Fruit fly (Drosophila melanogaster) whole organism: ENCODE measurements around the gene CG1638.

Source experiments
- CG8478 ChIP-seq: fragments of >200 bp; optimal IDR thresholded peaks from 2 replicates; lab custom pipeline; 2018; ENCODE audit warnings: inconsistent platforms
- Dll ChIP-seq: fragments of >200 bp; optimal IDR thresholded peaks from 2 replicates; lab custom pipeline; 2017
- EcR ChIP-seq, 2 experiments: fragments of >200 bp; optimal IDR thresholded peaks; 2 replicates each; lab custom pipeline; 2017; ENCODE audit warnings: missing biosample characterization in 2 of 2, missing genetic modification characterization in 2 of 2, missing genetic modification reagents in 2 of 2
- pan ChIP-seq: fragments of >200 bp; optimal IDR thresholded peaks from 2 replicates; lab custom pipeline; 2017
- psq ChIP-seq: fragments of >200 bp; optimal IDR thresholded peaks from 2 replicates; lab custom pipeline; 2017
- usp ChIP-seq: fragments of >200 bp; optimal IDR thresholded peaks from 2 replicates; lab custom pipeline; 2017; ENCODE audit warnings: missing biosample characterization, missing genetic modification characterization, mixed read lengths

The CG1638 gene

DNA sequence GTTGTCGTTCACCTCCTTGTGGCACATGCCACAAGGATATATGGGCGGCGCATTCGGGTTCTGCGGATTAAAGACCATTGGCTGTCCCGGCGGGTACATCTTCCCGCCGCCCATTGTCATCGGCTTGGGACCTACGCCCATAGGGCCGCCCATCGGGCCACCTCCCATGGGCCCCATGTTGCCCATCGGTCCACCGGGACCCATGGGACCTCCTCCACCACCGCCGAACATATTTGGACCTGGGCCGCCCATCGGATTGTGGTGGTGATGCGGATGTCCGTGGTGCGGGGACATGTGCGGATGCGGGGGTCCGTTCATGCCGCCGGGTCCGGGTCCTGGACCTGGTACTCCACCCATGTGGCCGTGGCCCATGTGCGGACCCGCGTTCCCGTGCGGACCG lies 13.0 kb upstream of the CG1638 start:
- TF ChIP-seq EcR (GFP tag; optimal IDR thresholded peaks at IDR 0.05; lab: Kevin White, UChicago): no peak
- TF ChIP-seq Dll (lab: Kevin White, UChicago): no peak
- no peak for TF ChIP-seq CG8478
- TF ChIP-seq pan (lab: Kevin White, UChicago): no peak
- TF ChIP-seq psq (lab: Kevin White, UChicago): no peak
- TF ChIP-seq usp (GFP tag; lab: Kevin White, UChicago): no peak

DNA sequence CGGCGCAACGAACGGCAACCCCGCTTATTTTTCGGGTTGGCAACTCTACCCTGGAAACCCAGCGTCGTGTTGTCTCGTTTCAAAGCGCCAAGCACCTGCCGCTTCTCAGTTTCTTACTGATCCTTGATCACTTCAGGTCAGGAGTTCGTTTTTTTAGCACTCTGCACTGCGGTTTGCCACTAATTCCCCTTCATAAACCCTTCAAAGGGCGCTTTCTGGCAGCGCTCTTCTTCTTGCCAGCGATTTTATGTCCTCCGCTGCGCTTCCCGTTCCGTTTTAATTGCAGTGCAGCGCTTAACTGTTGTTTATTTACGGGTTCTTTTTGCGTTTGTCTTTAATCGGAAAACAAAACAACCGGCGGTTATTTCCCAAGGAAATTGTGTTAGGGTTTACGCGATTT lies 10.3 kb upstream of the CG1638 start:
- no peak for TF ChIP-seq usp (GFP tag; lab: Kevin White, UChicago)
- peak; percentile 57 for TF ChIP-seq Dll (lab: Kevin White, UChicago)

DNA sequence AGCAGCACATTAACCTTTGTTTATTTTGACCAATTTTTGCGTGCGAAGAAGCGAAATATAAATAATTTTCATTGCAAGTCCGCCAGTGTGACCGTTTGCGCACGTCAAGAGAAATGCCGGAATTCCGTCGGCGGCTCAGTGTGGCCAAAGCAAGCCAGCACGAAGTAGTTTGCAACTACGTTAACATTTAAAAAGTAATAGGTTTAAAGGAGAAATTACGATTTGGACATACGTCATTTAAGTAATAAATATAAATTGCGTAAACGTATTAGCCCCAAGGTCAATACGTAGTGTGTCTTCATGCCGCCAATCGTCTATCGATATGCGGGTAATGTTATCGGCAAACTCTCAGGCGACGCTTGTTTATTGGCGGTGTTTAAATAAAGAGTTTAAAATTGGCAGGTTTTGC lies 9.8 kb upstream of the CG1638 start, which contains the start of the genes pygo and rod:
Gene pygo, minus strand, starts transcription at position 114 of the 409 bp plus-strand sequence.
Gene rod, plus strand, starts transcription at position 366 of the 409 bp plus-strand sequence.
- TF ChIP-seq pan (lab: Kevin White, UChicago) (no peak), Dll (lab: Kevin White, UChicago) (no peak)

DNA sequence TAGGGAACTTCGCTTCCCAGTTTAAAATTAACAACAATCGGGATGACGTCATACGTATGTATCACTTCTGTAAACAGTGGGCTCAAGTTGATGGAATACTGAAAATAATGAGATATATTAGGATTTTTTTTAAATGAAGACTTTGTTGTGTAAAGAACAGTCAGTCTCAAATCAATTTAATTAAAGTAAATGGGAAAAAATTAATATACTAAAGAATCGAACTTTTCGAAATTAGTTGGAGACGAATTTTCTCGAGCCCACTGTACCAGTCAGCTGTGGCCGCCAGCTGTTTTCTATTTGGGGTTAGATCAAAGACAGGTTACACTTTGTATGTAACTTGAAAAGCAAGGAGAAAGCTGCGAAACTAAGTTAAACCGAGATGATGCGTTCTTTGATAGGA lies 2.0 kb upstream of the CG1638 start, which contains the start of gene CG1635:
Gene CG1635, plus strand, starts transcription at position 300 of the 400 bp plus-strand sequence.
- TF ChIP-seq pan (lab: Kevin White, UChicago): no peak
- TF ChIP-seq usp (GFP tag; lab: Kevin White, UChicago): no peak
- TF ChIP-seq CG8478: no peak

DNA sequence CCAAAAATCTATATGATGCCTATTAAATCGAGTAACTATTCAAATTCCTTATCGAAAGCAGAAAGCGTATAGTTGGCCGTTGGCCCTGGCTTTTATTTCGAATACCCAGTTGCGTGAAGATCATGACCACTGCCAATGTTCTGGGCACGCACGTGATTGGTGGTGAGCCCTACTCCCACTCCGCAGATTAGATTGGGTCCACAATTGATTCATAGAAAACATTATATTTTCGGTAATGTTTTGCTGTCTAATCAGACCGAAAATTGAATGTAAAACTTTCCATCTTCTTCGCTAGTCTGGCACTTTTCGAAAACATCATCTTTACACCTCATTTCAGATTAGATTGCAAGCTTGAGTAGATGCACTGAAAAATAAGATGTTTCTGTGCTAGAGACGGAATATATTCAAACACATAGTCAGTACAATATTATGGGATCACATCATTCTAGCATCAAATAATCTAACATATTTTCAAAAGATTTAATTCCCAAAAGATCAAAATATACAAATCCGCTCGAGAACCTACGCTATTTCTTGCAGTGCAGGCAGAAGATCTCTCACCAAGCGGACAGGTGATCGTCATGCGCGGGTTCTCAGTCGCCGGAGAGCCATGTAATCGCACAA lies 2.0 kb downstream of the CG1638 start, which contains the start of gene CG1774:
Gene CG1774, plus strand, starts transcription at position 548 of the 624 bp plus-strand sequence.
- TF ChIP-seq pan (lab: Kevin White, UChicago): no peak
- no peak for TF ChIP-seq usp (GFP tag; lab: Kevin White, UChicago)
- no peak for TF ChIP-seq psq (lab: Kevin White, UChicago)
- TF ChIP-seq EcR (GFP tag; optimal IDR thresholded peaks at IDR 0.05; lab: Kevin White, UChicago): no peak
- no peak for TF ChIP-seq Dll (lab: Kevin White, UChicago)
- TF ChIP-seq CG8478: no peak

DNA sequence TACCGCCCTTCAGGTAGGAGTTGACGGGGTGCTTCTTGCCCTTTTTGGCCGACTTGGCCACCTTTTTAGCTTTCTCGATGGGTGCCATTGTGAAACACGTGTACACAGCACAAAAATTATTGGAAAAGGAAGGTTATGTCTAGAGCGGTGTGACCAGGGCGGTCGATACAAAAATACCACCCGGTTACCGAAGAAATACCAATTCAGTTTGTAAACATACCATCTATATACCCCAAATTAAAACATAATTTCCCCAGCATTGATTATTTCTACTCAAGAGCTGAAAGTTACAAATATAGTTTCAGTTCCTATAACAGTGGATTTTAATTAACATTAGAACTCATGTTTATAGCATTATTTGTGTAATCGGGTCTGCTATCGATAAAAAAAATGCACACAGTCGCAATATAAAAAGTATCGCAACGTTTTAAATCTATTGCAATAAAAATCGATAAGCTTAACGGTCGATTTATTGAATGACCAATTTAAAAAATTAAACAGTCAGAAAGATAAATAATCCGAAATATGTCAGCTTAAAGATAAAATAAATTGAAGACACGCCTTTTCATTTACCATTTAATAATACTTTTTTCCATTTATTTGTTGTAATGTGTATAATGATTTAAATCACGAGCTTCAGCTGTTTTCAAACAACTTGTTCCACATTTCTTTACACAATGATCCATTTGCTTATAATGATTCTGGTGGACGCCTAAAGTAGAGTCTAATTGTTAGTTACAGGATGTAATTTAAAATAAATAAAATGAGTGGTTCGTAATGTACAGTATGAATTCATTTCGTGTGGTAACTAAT lies 5.9 kb downstream of the CG1638 start, which contains the start of gene RpL6:
Gene RpL6, minus strand, starts transcription at position 134 of the 813 bp plus-strand sequence.
- TF ChIP-seq pan (lab: Kevin White, UChicago): no peak
- no peak for TF ChIP-seq EcR (GFP tag; optimal IDR thresholded peaks at IDR 0.05; lab: Kevin White, UChicago)
- no peak for TF ChIP-seq Dll (lab: Kevin White, UChicago)
- no peak for TF ChIP-seq usp (GFP tag; lab: Kevin White, UChicago)
- TF ChIP-seq CG8478: no peak
- TF ChIP-seq psq (lab: Kevin White, UChicago): no peak

DNA sequence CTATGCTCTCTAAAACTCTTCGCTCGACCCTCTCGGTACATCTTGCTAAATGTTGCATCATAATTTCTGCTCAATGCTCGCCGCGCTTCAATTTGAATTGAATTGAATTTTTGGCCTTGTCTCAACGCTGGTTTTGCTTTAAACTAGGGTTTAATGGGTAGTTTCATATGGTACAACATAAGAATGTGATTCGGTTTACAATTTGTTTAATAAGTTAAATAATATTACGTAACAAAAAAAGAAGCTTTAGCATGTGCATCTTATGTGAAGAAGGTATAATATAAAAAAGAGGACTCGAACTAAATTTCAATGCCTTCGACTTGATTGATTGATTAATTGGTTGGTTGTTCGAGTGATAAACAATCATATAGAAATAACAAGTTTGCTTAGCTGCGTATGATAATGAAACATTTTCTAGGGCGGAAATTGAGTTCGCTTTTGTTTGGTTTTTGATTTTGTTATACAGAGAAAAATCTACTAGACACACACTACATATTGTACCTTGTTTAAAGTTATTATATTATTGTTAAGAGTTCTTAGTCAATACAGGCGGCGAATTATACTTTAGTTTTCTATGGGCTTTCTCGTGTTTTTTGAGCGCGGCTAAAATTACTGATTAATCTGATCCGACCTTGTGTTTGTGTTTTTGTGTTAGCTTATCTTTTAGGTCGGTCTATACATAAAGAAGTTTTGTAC lies 7.5 kb downstream of the CG1638 start:
- TF ChIP-seq usp (GFP tag; lab: Kevin White, UChicago) (no peak), pan (lab: Kevin White, UChicago) (peak; percentile 21), Dll (lab: Kevin White, UChicago) (no peak)

DNA sequence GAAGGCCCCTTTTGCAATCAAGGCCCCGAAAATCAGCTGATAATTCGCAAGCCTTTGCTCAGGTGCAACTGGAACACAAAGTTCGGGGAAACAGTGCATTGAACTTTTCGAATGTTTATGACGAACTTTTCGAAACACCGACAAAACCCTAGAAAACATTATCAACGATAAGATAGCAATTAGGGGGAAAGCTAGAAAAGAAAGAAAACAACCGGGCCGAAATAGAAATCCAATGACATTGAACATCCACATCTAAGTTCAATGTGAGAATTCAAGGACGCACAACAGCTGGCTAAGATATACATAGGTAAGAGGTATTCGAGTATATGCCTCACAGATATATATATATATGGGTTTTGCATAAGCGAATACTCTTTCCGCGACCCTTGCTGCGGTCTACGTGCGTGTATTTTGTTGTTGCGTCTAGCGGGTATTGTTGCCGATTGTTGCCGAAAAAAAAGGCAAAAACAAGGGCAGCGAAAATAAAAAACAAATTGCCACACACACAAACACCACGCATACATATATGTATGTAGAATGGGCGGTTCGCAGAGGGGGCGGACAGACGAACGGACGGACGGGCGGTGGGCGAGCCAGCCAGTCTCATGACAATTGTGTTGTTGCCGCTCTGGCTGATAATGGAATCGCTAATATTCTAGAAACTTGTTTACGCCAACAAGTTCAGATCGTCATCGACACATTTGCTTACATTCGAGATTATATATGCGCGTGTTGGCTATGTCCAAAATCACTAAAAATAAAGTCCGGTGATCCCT lies 9.3 kb downstream of the CG1638 start:
- TF ChIP-seq psq (lab: Kevin White, UChicago) (no peak), Dll (lab: Kevin White, UChicago) (no peak), CG8478 (no peak), usp (GFP tag; lab: Kevin White, UChicago) (no peak), EcR (GFP tag; optimal IDR thresholded peaks at IDR 0.05; lab: Kevin White, UChicago) (no peak), pan (lab: Kevin White, UChicago) (no peak)

DNA sequence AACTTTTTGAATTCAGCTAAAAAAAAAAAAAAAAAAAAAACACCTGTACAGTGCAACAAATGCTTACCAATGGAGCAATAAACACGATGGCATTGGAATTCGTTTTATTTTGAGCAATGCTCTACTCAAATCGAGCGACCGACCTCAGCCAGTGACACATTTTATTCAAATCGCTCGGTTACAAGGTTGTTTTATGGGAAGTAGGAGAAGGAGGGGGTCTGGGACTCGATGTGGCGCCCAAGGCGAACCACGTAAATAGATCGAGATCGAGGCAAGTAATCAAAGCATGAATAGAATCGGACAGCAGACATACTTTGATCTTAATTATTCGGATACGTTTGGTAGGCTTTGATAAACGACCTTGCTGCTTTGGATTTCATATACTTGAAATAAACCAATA lies 12.9 kb downstream of the CG1638 start:
- no peak for TF ChIP-seq CG8478
- no peak for TF ChIP-seq Dll (lab: Kevin White, UChicago)
- TF ChIP-seq usp (GFP tag; lab: Kevin White, UChicago): no peak
- no peak for TF ChIP-seq pan (lab: Kevin White, UChicago)
- no peak for TF ChIP-seq EcR (GFP tag; optimal IDR thresholded peaks at IDR 0.05; lab: Kevin White, UChicago)
- no peak for TF ChIP-seq psq (lab: Kevin White, UChicago)

DNA sequence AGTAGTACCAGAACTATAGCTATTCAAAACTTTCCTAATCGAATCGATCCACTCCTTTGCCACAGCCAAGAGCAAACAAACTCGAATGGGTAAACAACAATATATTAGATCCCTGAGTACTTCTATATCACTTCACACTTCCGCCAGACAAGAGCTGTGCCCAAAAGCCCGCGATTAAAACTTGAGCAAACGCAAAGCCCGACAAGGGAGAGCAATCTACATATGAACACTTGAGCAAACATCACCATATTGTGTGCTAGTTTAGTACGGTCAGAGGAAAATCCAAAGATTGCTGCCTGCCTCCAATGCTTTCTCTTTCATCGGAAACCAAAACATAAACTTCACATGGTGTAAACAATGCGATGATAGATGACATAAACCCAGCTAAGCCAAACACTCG lies 13.3 kb downstream of the CG1638 start:
- TF ChIP-seq EcR (GFP tag; optimal IDR thresholded peaks at IDR 0.05; lab: Kevin White, UChicago): no peak

DNA sequence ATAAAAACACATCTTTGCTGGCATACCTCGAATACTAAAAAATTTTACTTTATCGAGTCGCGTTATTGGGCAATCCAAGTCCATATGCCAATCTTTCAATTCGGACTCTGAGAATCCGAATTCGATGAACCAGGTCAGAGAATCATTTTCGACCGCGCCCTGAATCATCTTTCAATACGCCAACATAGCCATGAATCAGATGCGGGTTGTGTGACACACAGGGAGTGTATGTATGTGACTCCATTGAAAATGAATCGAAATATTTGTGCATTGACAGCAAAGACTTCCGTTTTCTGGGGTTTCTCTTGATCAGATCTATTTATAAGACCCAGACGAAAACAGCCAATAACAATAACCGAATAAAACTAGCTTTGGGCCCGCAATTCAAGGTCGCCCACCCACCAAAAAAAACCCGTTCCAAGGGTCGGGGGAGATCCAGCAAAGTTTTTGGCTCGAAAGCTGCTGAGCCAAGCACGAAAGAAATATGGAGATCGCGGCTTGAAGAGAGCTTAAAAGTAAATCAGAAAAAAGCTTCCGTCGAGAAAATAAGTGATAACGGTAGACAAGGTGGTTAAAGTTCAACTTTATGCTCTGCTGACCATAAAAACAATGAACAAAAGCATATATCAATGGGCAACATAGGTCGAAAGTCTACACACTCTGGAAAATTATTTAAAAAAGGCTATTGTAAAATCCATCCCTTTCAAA lies 14.2 kb downstream of the CG1638 start:
- TF ChIP-seq psq (lab: Kevin White, UChicago) (no peak), CG8478 (no peak), EcR (GFP tag; optimal IDR thresholded peaks at IDR 0.05; lab: Kevin White, UChicago) (no peak), usp (GFP tag; lab: Kevin White, UChicago) (no peak)
